Worm (Caenorhabditis elegans): ENCODE measurements around the gene Y14H12A.2.

DNA sequence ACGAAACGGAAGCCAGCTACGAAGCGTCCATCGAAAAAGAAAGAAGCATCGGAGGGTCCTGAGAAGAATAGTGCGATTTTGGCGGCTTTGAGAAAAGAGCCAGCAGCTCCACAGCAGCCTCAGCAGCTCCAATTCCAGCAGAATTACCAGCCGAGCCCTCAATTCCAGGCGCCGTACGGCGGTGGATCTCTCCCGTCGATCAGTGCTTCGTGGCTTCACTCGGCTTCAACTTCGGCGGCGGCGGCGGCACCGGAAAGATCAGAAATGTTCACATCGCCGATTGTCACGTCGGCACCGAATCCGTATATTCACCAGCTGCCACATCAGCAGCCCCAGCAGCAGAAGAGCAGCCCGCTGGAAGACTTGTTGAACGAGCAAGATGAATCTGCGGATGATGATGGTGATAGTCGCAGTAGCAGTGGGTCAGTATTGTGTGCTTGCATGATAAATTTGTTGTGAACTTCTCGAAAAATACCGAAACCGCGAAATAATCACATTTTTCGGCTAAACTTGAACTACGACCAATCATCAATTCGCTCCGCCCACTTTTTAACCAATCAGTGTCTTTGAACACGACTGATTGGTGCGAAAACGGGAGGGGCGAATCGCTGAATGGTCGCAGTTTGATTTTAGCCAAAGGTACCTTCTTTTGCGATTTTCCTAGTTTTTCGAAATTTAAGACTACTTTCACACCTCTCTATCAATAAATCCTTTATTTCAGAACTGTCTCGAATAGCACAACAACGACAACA, 23.6 kb downstream of the Y14H12A.2 start:
- no peak for TF ChIP-seq flt-1 (GFP tag; IDR thresholded peaks at IDR 0.05)
- TF ChIP-seq hmbx-1 (tag; optimal IDR thresholded peaks at IDR 0.05), result no peak
- TF ChIP-seq ceh-36 (tag; optimal IDR thresholded peaks at IDR 0.05), result no peak
